Worm (Caenorhabditis elegans): ENCODE measurements around the gene scl-8.

DNA sequence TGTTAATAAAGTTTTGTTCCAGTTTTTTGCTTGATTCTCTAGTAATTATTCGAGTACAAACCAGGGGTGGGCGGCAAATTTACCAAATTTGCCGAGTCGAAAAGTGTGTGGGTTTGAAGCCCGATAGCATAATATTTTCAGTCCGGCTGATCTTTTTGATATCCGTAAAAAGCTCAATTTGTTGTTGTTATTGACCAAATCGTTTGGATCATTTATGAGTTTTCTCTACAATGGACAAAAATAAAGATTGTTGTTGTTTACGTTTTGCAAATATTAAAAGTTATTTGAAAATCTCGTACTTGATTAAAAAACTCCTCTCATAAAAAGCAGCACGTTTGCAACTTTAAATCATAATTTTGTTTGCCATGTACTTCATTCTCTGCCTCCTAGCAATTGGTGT is 15.5 kb upstream of the scl-8 start, which contains the start of gene scl-1:
- no peak for TF ChIP-seq nhr-237 (tag; optimal IDR thresholded peaks at IDR 0.05)
- no peak for TF ChIP-seq elt-3 (tag; optimal IDR thresholded peaks at IDR 0.05)
